Worm (Caenorhabditis elegans) whole organism, L3 larva: ENCODE results near the gene cyp-35B1.

Experiments
- R02D3.7 ChIP-seq: fragments of 150-350 bp; optimal IDR thresholded peaks from 2 replicates; lab custom pipeline; 2014; ENCODE audit warnings: missing biosample characterization, missing genetic modification characterization
- ama-1 ChIP-seq: fragments of 150-350 bp; optimal IDR thresholded peaks from 2 replicates; lab custom pipeline; 2018
- fos-1 ChIP-seq: fragments of 150-350 bp; optimal IDR thresholded peaks from 2 replicates; lab custom pipeline; 2014; ENCODE audit warnings: missing biosample characterization, missing genetic modification characterization
- lin-15B ChIP-seq: fragments of 150-350 bp; optimal IDR thresholded peaks from 2 replicates; lab custom pipeline; 2014; ENCODE audit warnings: missing biosample characterization, missing genetic modification characterization
- lin-39 ChIP-seq: fragments of 150-350 bp; optimal IDR thresholded peaks from 2 replicates; lab custom pipeline; 2018; ENCODE audit warnings: missing biosample characterization, missing genetic modification reagents, missing genetic modification characterization
- nhr-11 ChIP-seq: fragments of 150-350 bp; optimal IDR thresholded peaks from 2 replicates; lab custom pipeline; 2014; ENCODE audit warnings: missing biosample characterization, missing genetic modification characterization
- nhr-12 ChIP-seq: fragments of 150-350 bp; optimal IDR thresholded peaks from 2 replicates; lab custom pipeline; 2014; ENCODE audit warnings: missing biosample characterization, missing genetic modification characterization
- nhr-23 ChIP-seq: fragments of 150-350 bp; optimal IDR thresholded peaks from 2 replicates; lab custom pipeline; 2014; ENCODE audit warnings: missing biosample characterization, missing genetic modification reagents, missing genetic modification characterization
- nhr-43 ChIP-seq: sonication (generic microtip); optimal IDR thresholded peaks from 2 replicates; lab custom pipeline; 2016; ENCODE audit warnings: mild to moderate bottlenecking, missing genetic modification characterization, missing compliant biosample characterization; ENCODE audit not compliant: poor library complexity, severe bottlenecking
- nhr-76 ChIP-seq: fragments of 150-350 bp; sonication (generic microtip); optimal IDR thresholded peaks from 5 replicates; lab custom pipeline; 2014; ENCODE audit warnings: missing biosample characterization, missing genetic modification characterization
- pqm-1 ChIP-seq: fragments of 150-350 bp; optimal IDR thresholded peaks from 2 replicates; lab custom pipeline; 2017; ENCODE audit warnings: missing biosample characterization, missing genetic modification characterization, inconsistent platforms
- snpc-4 ChIP-seq: fragments of 150-350 bp; optimal IDR thresholded peaks from 2 replicates; lab custom pipeline; 2014; ENCODE audit warnings: missing biosample characterization, missing genetic modification characterization
- tbx-2 ChIP-seq: sonication (generic microtip); optimal IDR thresholded peaks from 2 replicates; lab custom pipeline; 2016; ENCODE audit warnings: mild to moderate bottlenecking, missing genetic modification characterization, missing compliant biosample characterization

DNA sequence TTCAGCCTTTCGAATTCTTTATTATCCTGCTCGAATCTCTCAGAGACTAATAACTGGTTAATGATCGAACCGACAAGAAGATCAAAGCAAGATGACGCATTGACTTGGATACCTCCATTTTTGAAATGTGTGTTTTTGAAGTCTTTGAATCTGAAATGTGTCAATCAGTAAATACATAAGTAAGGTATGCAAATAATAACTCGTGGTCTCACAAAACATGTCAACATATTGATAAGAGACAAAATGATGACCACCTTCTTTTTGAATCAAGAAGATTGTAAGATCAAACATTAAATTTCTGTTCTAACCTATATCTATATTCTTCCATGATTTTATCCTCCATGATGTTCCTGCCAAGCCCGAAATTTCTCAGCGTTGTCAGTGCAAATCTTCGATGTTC lies 30.8 kb downstream of the cyp-35B1 start:
- TF ChIP-seq nhr-11 (tag; lab: Kevin White, UChicago), result no peak
- TF ChIP-seq pqm-1 (tag; lab: Kevin White, UChicago), result no peak
- TF ChIP-seq R02D3.7, result no peak
- TF ChIP-seq nhr-23 (tag; lab: Kevin White, UChicago), result no peak
- TF ChIP-seq nhr-43 (tag; lab: Kevin White, UChicago), result no peak
- no peak for TF ChIP-seq fos-1 (tag; lab: Kevin White, UChicago)
- no peak for TF ChIP-seq tbx-2 (tag; lab: Kevin White, UChicago)
- TF ChIP-seq nhr-76 (tag; lab: Kevin White, UChicago), result no peak
- no peak for TF ChIP-seq lin-15B (tag; lab: Kevin White, UChicago)
- TF ChIP-seq nhr-12 (tag; lab: Kevin White, UChicago), result no peak
- no peak for TF ChIP-seq snpc-4 (tag; lab: Kevin White, UChicago)
- TF ChIP-seq ama-1 (lab: Kevin White, UChicago), result no peak
- TF ChIP-seq lin-39 (tag; lab: Kevin White, UChicago), result no peak
